Fruit fly (Drosophila melanogaster): ENCODE data around the gene cDIP.
A peak's percentile ranks its signal among the peaks of the same experiment; 100 is the strongest.

Gene cDIP

DNA sequence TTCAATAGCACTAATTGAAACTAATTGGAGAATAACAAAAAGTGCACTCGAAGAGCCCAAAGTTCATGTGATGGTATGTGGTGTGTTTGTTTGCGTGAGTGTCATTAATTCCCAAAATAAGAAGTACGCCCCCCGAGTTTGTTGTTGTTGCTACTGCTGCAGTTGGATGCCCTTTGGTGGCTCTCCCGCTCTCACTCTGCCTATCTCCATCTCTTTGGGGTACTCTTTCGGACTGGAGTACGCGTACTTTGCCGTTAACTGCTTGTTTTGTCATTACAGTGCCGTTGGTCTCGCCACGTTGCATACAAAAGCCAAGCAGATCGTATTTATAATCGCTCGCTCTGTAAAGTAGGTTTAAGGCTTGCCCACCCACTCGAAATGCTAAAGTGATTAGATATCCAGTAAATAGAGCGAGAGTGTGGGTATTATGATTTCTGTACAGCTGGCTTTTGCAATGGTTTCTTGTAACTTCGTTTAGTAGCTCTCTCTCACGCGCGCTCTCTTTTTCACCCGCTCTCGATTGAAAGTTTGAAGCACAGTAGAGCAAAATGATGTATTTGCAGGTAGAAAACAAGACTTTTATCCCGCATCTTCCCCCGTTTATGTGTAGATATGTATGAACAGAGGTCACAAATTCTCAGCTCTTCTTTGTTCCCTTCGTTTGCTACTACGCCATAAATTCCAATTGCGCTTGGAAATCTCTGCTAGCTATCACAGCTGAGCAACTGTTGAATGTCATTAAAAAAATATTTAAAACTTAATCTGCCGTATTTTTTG is 48.7 kb downstream of the cDIP start:
- TF ChIP-seq N (GFP tag; optimal IDR thresholded peaks at IDR 0.05) (no peak), rgr (GFP tag; optimal IDR thresholded peaks at IDR 0.05) (peak; percentile 47), HLH106 (tag; optimal IDR thresholded peaks at IDR 0.05) (peak; percentile 55), GATAd (GFP tag; optimal IDR thresholded peaks at IDR 0.05) (no peak), CrebA (GFP tag; optimal IDR thresholded peaks at IDR 0.05; ENCODE audit: borderline replicate concordance) (no peak), sv (GFP tag; optimal IDR thresholded peaks at IDR 0.05) (no peak), ey (GFP tag; optimal IDR thresholded peaks at IDR 0.05) (peak; percentile 36), Hr83 (GFP tag; optimal IDR thresholded peaks at IDR 0.05; ENCODE audit: poor library complexity, severe bottlenecking) (no peak), Abd-B (GFP tag; optimal IDR thresholded peaks at IDR 0.05) (no peak), Hr78 (GFP tag; optimal IDR thresholded peaks at IDR 0.05) (no peak), CG9705 (GFP tag; optimal IDR thresholded peaks at IDR 0.05) (no peak), tai (GFP tag; optimal IDR thresholded peaks at IDR 0.05) (no peak), OdsH (GFP tag; optimal IDR thresholded peaks at IDR 0.05) (peak; percentile 59), dmrt93B (GFP tag; optimal IDR thresholded peaks at IDR 0.05) (no peak), Sp1 (GFP tag; optimal IDR thresholded peaks at IDR 0.05) (peak; percentile 41), dl (GFP tag; optimal IDR thresholded peaks at IDR 0.05; ENCODE audit: insufficient read depth in 1 of 2, partially characterized antibody in 2 of 2) (peak; percentile 51 to 52), fru (GFP tag; optimal IDR thresholded peaks at IDR 0.05) (peak; percentile 25), foxo (GFP tag; optimal IDR thresholded peaks at IDR 0.05) (peak in 1 of 2 experiments; percentile 19), woc (GFP tag; optimal IDR thresholded peaks at IDR 0.05) (peak; percentile 42), br (GFP tag; optimal IDR thresholded peaks at IDR 0.05) (peak; percentile 23), Hnf4 (GFP tag; optimal IDR thresholded peaks at IDR 0.05) (peak; percentile 19), psq (GFP tag; optimal IDR thresholded peaks at IDR 0.05) (peak; percentile 1), jim (GFP tag; optimal IDR thresholded peaks at IDR 0.05) (no peak), h (GFP tag; optimal IDR thresholded peaks at IDR 0.05) (peak; percentile 51), usp (GFP tag; optimal IDR thresholded peaks at IDR 0.05) (no peak), CG32264 (GFP tag; optimal IDR thresholded peaks at IDR 0.05) (peak; percentile 22), lola (GFP tag; optimal IDR thresholded peaks at IDR 0.05) (no peak), Jra (GFP tag; optimal IDR thresholded peaks at IDR 0.05) (no peak), Dif (GFP tag; optimal IDR thresholded peaks at IDR 0.05; ENCODE audit: partially characterized antibody) (peak; percentile 54), pan (optimal IDR thresholded peaks at IDR 0.05) (no peak), sage (GFP tag; optimal IDR thresholded peaks at IDR 0.05) (peak; percentile 61), Rel (GFP tag; optimal IDR thresholded peaks at IDR 0.05) (no peak), Rel (tag; optimal IDR thresholded peaks at IDR 0.05) (peak; percentile 12)

DNA sequence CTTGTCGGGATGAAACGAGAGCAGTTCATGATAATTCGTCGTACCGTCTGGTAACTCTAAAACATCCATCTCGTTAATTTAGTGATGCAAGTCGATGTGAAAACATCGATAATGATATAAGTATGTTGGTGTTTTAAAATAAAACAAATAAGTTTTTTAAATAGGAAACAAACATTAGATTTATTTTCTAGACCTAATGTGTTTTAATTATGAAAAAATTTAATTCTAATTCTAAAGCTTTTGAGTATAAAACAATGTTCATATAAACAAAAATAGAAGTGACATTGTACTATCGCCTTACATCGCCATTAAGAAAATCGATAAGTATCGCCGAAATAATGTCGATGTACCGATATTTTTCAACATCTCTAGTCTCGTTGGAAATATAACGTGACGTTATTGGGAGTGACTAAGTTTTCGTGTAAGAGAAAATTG is 49.8 kb downstream of the cDIP start, which contains the start of gene Rab11:
Gene Rab11 (plus strand): TSS at position 363 of the 435 bp plus-strand sequence.
- TF ChIP-seq rgr (GFP tag; optimal IDR thresholded peaks at IDR 0.05) (peak; percentile 63), foxo (GFP tag; optimal IDR thresholded peaks at IDR 0.05) (peak in 1 of 2 experiments; percentile 70), usp (GFP tag; optimal IDR thresholded peaks at IDR 0.05) (no peak), OdsH (GFP tag; optimal IDR thresholded peaks at IDR 0.05) (peak; percentile 44), brk (GFP tag; optimal IDR thresholded peaks at IDR 0.05) (no peak), Vsx2 (GFP tag; optimal IDR thresholded peaks at IDR 0.05; ENCODE audit: partially characterized antibody) (no peak), dl (GFP tag; optimal IDR thresholded peaks at IDR 0.05; ENCODE audit: insufficient read depth in 1 of 2, partially characterized antibody in 2 of 2) (no peak), Hr83 (GFP tag; optimal IDR thresholded peaks at IDR 0.05; ENCODE audit: poor library complexity, severe bottlenecking) (peak; percentile 56), h (GFP tag; optimal IDR thresholded peaks at IDR 0.05) (peak; percentile 70), dsf (GFP tag; optimal IDR thresholded peaks at IDR 0.05; ENCODE audit: borderline replicate concordance) (peak; percentile 41), Hr78 (GFP tag; optimal IDR thresholded peaks at IDR 0.05) (no peak), Dif (GFP tag; optimal IDR thresholded peaks at IDR 0.05; ENCODE audit: partially characterized antibody) (no peak), GATAd (GFP tag; optimal IDR thresholded peaks at IDR 0.05) (no peak), HLH106 (tag; optimal IDR thresholded peaks at IDR 0.05) (peak; percentile 61), woc (GFP tag; optimal IDR thresholded peaks at IDR 0.05) (peak; percentile 81), Abd-B (GFP tag; optimal IDR thresholded peaks at IDR 0.05) (no peak), fru (GFP tag; optimal IDR thresholded peaks at IDR 0.05) (peak; percentile 42), CG9705 (GFP tag; optimal IDR thresholded peaks at IDR 0.05) (peak; percentile 63), Dfd (GFP tag; optimal IDR thresholded peaks at IDR 0.05) (no peak), Hnf4 (GFP tag; optimal IDR thresholded peaks at IDR 0.05) (peak; percentile 58), ey (GFP tag; optimal IDR thresholded peaks at IDR 0.05) (peak; percentile 35), Myc (optimal IDR thresholded peaks at IDR 0.05) (peak; percentile 49), Jra (GFP tag; optimal IDR thresholded peaks at IDR 0.05) (peak; percentile 75), tai (GFP tag; optimal IDR thresholded peaks at IDR 0.05) (no peak), Mio (GFP tag; optimal IDR thresholded peaks at IDR 0.05) (no peak), CG32264 (GFP tag; optimal IDR thresholded peaks at IDR 0.05) (no peak), psq (GFP tag; optimal IDR thresholded peaks at IDR 0.05) (peak; percentile 29), Sp1 (GFP tag; optimal IDR thresholded peaks at IDR 0.05) (peak; percentile 39), br (GFP tag; optimal IDR thresholded peaks at IDR 0.05) (peak; percentile 37), CrebA (GFP tag; optimal IDR thresholded peaks at IDR 0.05; ENCODE audit: borderline replicate concordance) (no peak), sv (GFP tag; optimal IDR thresholded peaks at IDR 0.05) (no peak), Rel (GFP tag; optimal IDR thresholded peaks at IDR 0.05) (no peak), Rel (tag; optimal IDR thresholded peaks at IDR 0.05) (no peak), jim (GFP tag; optimal IDR thresholded peaks at IDR 0.05) (no peak), sage (GFP tag; optimal IDR thresholded peaks at IDR 0.05) (no peak), pan (optimal IDR thresholded peaks at IDR 0.05) (no peak)
